Fruit fly (Drosophila melanogaster) whole organism, pupa: ENCODE measurements at regions not wholly inside any gene's neighbourhood (a gene's known extent, or its start where the extent isn't known, plus 50 kb on each side); places are given as distances from the start of the nearest gene placed in this dataset.

ENCODE experiments used
- CG10348 ChIP-seq: fragments of 200-800 bp; sonication (Bioruptor generic); IDR thresholded peaks from 2 replicates; pipeline ENCODE4 v1.3.6; 2022; ENCODE audit warnings: missing biosample characterization, missing genetic modification characterization
- CG12605 ChIP-seq: fragments of 200-800 bp; sonication (Bioruptor generic); IDR thresholded peaks from 2 replicates; pipeline ENCODE4 v1.3.6; 2022; ENCODE audit warnings: missing biosample characterization, missing genetic modification characterization
- CG13204 ChIP-seq: fragments of 200-800 bp; sonication (Bioruptor generic); optimal IDR thresholded peaks from 2 replicates; lab custom pipeline; 2018; ENCODE audit warnings: missing biosample characterization, mild to moderate bottlenecking, missing genetic modification characterization, moderate library complexity
- CG14655 ChIP-seq: fragments of 200-800 bp; sonication (Bioruptor generic); optimal IDR thresholded peaks from 3 replicates; lab custom pipeline; 2017; ENCODE audit warnings: mild to moderate bottlenecking, missing biosample characterization, missing genetic modification reagents, missing genetic modification characterization
- CG15710 ChIP-seq: fragments of 200-800 bp; sonication (Bioruptor generic); optimal IDR thresholded peaks from 2 replicates; lab custom pipeline; 2018; ENCODE audit warnings: missing biosample characterization, mild to moderate bottlenecking, missing genetic modification characterization, moderate library complexity
- CG17806 ChIP-seq: fragments of 200-800 bp; sonication (Bioruptor generic); optimal IDR thresholded peaks from 2 replicates; lab custom pipeline; 2018; ENCODE audit warnings: missing biosample characterization, mild to moderate bottlenecking, missing genetic modification characterization, moderate library complexity
- CG32121 ChIP-seq: fragments of 200-800 bp; sonication (Bioruptor generic); IDR thresholded peaks from 2 replicates; pipeline ENCODE4 v1.3.6; 2022; ENCODE audit warnings: missing biosample characterization, missing genetic modification characterization
- CG34367 ChIP-seq: fragments of 200-800 bp; sonication (Bioruptor generic); optimal IDR thresholded peaks from 2 replicates; lab custom pipeline; 2018; ENCODE audit warnings: missing biosample characterization, mild to moderate bottlenecking, missing genetic modification characterization
- CG4496 ChIP-seq: fragments of 200-800 bp; sonication (Bioruptor generic); IDR thresholded peaks from 3 replicates; pipeline ENCODE4 v1.3.6; 2022; ENCODE audit warnings: missing biosample characterization, missing genetic modification characterization
- CG8159 ChIP-seq: fragments of 200-800 bp; sonication (Bioruptor generic); optimal IDR thresholded peaks from 3 replicates; lab custom pipeline; 2018; ENCODE audit warnings: missing biosample characterization, mild to moderate bottlenecking, missing genetic modification characterization, moderate library complexity
- CG8301 ChIP-seq: fragments of 200-800 bp; sonication (Bioruptor generic); optimal IDR thresholded peaks from 2 replicates; lab custom pipeline; 2018; ENCODE audit warnings: missing biosample characterization, mild to moderate bottlenecking, missing genetic modification characterization
- CG9948 ChIP-seq: fragments of 200-800 bp; sonication (Bioruptor generic); optimal IDR thresholded peaks from 2 replicates; lab custom pipeline; 2018; ENCODE audit warnings: missing biosample characterization, mild to moderate bottlenecking, missing genetic modification characterization, moderate library complexity
- D1 ChIP-seq: fragments of 200-800 bp; sonication (Bioruptor generic); optimal IDR thresholded peaks from 2 replicates; lab custom pipeline; 2018; ENCODE audit warnings: missing biosample characterization, mild to moderate bottlenecking, missing genetic modification characterization, moderate library complexity
- EcR ChIP-seq: fragments of 200-800 bp; sonication (Bioruptor generic); optimal IDR thresholded peaks from 3 replicates; lab custom pipeline; 2019; ENCODE audit warnings: missing biosample characterization, missing genetic modification characterization, mild to moderate bottlenecking, moderate library complexity, missing genetic modification reagents
- Ets98B ChIP-seq: fragments of 200-800 bp; sonication (Bioruptor generic); IDR thresholded peaks from 2 replicates; pipeline ENCODE4 v1.3.6; 2022; ENCODE audit warnings: missing biosample characterization, missing genetic modification characterization
- Pif1A ChIP-seq: fragments of 200-800 bp; sonication (Bioruptor generic); optimal IDR thresholded peaks from 3 replicates; lab custom pipeline; 2016; ENCODE audit warnings: missing biosample characterization, missing genetic modification characterization
- Pif1B ChIP-seq: fragments of 200-800 bp; sonication (Bioruptor generic); optimal IDR thresholded peaks from 3 replicates; lab custom pipeline; 2016; ENCODE audit warnings: missing biosample characterization, missing genetic modification characterization
- Snoo ChIP-seq: fragments of 200-800 bp; sonication (Bioruptor generic); optimal IDR thresholded peaks from 3 replicates; lab custom pipeline; 2017; ENCODE audit warnings: missing biosample characterization, mild to moderate bottlenecking, missing genetic modification characterization, inconsistent platforms
- fd96Ca ChIP-seq: fragments of 200-800 bp; sonication (Bioruptor generic); IDR thresholded peaks from 3 replicates; pipeline ENCODE4 v1.3.6; 2022; ENCODE audit warnings: missing biosample characterization, missing genetic modification characterization
- gl ChIP-seq: fragments of 200-800 bp; sonication (Bioruptor generic); optimal IDR thresholded peaks from 2 replicates; lab custom pipeline; 2018; ENCODE audit warnings: missing biosample characterization, mild to moderate bottlenecking, missing genetic modification characterization
- rn ChIP-seq: fragments of 200-800 bp; sonication (Bioruptor generic); IDR thresholded peaks from 2 replicates; pipeline ENCODE4 v1.3.6; 2022; ENCODE audit warnings: missing biosample characterization, missing genetic modification characterization

DNA sequence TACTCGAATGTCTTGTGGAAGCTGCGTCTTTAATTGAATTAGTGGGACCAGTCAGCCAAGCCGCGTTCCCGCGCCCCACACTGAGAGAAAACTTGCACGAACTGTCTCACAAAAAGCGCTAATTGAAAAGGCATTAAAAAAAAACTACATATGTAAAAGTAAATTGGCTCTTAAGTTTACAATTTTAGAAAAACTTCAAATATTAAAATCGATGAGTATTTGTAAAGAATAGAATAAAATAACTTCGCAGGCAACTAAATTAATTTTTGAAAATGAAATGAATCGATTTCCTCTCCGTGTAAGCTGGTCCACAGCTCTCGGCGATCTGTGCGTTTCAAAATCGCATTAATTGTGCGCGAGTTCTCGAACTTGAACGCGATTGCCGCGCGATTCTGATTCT lies 53.5 kb downstream of the CG12479 start:
- TF ChIP-seq CG12605 (GFP tag; lab: Robert Waterston, UW) (no peak), CG13204 (GFP tag; lab: Kevin White, UChicago) (peak; percentile 2), CG8159 (tag; lab: Kevin White, UChicago) (peak; percentile 53), CG9948 (peak; percentile 43), D1 (tag; lab: Kevin White, UChicago) (peak; percentile 43), Ets98B (GFP tag; lab: Robert Waterston, UW) (no peak), CG14655 (GFP tag; lab: Kevin White, UChicago) (peak; percentile 61), Snoo (tag; lab: Kevin White, UChicago) (peak; percentile 8), Pif1B (GFP tag; lab: Kevin White, UChicago) (peak; percentile 22), CG8301 (tag; lab: Kevin White, UChicago) (peak; percentile 30), Pif1A (GFP tag; lab: Kevin White, UChicago) (peak; percentile 39), gl (tag; lab: Kevin White, UChicago) (no peak), CG32121 (no peak), CG4496 (GFP tag; lab: Robert Waterston, UW) (0 out of 3 replicates have a peak, but pooled peaks have one; percentile 26), EcR (no peak), CG34367 (tag; lab: Kevin White, UChicago) (peak; percentile 5), CG10348 (no peak), CG15710 (tag; lab: Kevin White, UChicago) (peak; percentile 65), CG17806 (tag; lab: Kevin White, UChicago) (peak; percentile 57)
- TF ChIP-seq, all 21 proteins: peak for 13

DNA sequence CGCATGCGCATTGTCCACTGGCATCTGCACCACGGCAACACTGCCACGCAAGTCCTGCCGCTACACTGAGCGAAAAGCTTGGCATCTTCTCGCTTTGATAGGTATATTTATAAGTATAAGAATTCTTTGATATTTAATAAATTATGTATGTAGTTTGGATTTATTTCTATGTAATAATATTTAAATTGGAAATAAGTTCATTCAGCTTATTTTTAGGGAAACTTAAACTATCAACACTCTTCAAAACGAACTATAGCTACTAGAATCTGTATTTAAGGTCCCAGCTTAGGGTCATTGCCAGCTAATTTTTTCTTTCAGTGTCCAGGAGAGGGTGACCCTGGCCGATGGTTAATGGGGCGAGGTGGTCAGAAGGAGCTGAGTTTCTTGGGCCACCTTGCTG lies 60.3 kb downstream of the CG12479 start:
- TF ChIP-seq CG8159 (tag; lab: Kevin White, UChicago) (peak; percentile 51), EcR (no peak), CG9948 (peak; percentile 34), CG34367 (tag; lab: Kevin White, UChicago) (no peak), CG15710 (tag; lab: Kevin White, UChicago) (peak; percentile 52), CG13204 (GFP tag; lab: Kevin White, UChicago) (no peak), CG17806 (tag; lab: Kevin White, UChicago) (peak; percentile 33), CG14655 (GFP tag; lab: Kevin White, UChicago) (peak; percentile 46), CG8301 (tag; lab: Kevin White, UChicago) (peak; percentile 3)

DNA sequence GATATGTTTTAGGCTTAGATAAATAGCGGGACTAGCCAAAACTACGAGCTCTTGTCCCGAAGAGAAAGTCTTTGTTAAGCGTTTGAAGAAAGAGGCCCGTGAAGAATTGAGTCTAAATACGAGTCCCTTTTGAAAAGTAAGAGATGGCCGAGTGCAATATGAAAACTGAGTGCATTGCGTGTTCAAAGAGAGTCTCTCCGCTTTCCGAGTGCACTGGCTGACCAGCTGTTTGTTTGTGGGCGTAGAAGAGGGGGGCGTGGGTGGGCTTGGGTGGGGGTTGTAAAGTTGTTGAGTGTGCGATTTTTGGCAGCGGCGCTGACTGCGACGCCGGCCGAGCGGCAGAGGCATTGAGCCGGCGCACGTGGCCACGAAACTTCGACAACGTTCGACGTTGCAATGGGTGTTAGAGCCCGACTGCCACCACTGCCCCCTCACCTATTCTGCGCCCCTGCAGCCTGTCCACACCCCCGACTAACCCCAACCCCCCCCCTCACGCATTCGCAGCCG lies 68.1 kb downstream of the CG12479 start:
- TF ChIP-seq CG34367 (tag; lab: Kevin White, UChicago) (no peak), CG12605 (GFP tag; lab: Robert Waterston, UW) (peak; percentile 39; the same call in 1 of the 2 replicates), CG4496 (GFP tag; lab: Robert Waterston, UW) (0 out of 3 replicates have a peak, but pooled peaks have one; percentile 31), CG32121 (0 out of 2 replicates have a peak, but pooled peaks have one; percentile 22)

DNA sequence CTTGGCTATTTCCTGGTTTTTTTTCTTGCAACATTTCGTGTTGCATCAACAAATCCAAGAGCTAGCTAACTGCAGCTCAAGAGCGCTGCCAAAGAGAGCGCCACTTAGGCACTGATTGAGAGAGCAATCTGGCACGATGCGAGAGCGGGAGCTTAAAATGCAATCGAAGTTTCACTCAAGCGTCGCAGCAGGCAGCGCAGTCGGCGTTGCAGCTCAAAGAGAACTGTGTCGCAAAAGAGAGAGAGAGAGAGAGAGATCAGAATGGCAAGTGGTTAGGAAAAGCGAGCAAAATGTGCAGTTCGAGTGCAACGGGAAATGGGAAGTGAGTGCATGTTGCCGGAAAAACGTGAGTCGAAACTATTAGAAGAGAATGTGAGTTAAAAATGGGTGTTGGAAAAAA lies 69.1 kb downstream of the CG12479 start:
- peak; percentile 50 for TF ChIP-seq Ets98B (GFP tag; lab: Robert Waterston, UW)
- no peak for TF ChIP-seq gl (tag; lab: Kevin White, UChicago)
- TF ChIP-seq CG12605 (GFP tag; lab: Robert Waterston, UW), result peak; percentile 73
- no peak for TF ChIP-seq Pif1A (GFP tag; lab: Kevin White, UChicago)
- 0 out of 3 replicates have a peak, but pooled peaks have one; percentile 54 for TF ChIP-seq CG4496 (GFP tag; lab: Robert Waterston, UW)
- TF ChIP-seq, all 21 proteins: peak for 3

DNA sequence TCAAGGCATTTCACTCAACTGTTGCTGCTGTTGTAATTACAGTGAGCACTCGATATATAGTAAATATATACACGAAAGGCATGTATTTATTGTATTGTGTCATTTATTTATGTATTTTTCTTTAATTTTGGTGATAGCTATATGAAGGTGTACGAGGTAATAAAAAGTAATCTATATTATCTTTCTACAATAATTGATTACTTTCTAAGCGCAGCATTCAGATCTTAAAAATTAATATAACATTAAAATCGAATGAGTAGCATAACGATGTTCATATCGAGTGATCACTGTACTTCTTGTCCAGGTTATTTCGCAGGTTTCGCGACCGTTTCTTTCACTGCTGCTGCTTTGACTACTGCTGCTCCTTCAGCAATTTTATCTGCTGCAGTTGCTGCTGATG lies 74.1 kb downstream of the Ste12DOR start:
- peak; percentile 85 for TF ChIP-seq CG8159 (tag; lab: Kevin White, UChicago)
- TF ChIP-seq CG34367 (tag; lab: Kevin White, UChicago), result peak; percentile 76
- TF ChIP-seq CG4496 (GFP tag; lab: Robert Waterston, UW), result peak; percentile 60; the same call in 1 of the 3 replicates
- TF ChIP-seq CG9948, result peak; percentile 84
- TF ChIP-seq CG13204 (GFP tag; lab: Kevin White, UChicago), result peak; percentile 52
- no peak for TF ChIP-seq EcR
- TF ChIP-seq gl (tag; lab: Kevin White, UChicago), result no peak
- peak; percentile 77 for TF ChIP-seq CG15710 (tag; lab: Kevin White, UChicago)
- TF ChIP-seq Pif1A (GFP tag; lab: Kevin White, UChicago), result peak; percentile 1
- TF ChIP-seq CG32121, result 0 out of 2 replicates have a peak, but pooled peaks have one; percentile 20
- peak; percentile 64 for TF ChIP-seq CG17806 (tag; lab: Kevin White, UChicago)
- peak; percentile 39; the same call in 1 of the 2 replicates for TF ChIP-seq CG12605 (GFP tag; lab: Robert Waterston, UW)
- peak; percentile 83 for TF ChIP-seq CG8301 (tag; lab: Kevin White, UChicago)
- TF ChIP-seq rn (GFP tag; lab: Robert Waterston, UW), result no peak
- TF ChIP-seq fd96Ca (GFP tag; lab: Robert Waterston, UW), result no peak
- peak; percentile 54 for TF ChIP-seq Pif1B (GFP tag; lab: Kevin White, UChicago)
- peak; percentile 84 for TF ChIP-seq CG14655 (GFP tag; lab: Kevin White, UChicago)
- TF ChIP-seq CG10348, result no peak
- TF ChIP-seq Ets98B (GFP tag; lab: Robert Waterston, UW), result no peak
- peak; percentile 61 for TF ChIP-seq Snoo (tag; lab: Kevin White, UChicago)
- no peak for TF ChIP-seq D1 (tag; lab: Kevin White, UChicago)
- TF ChIP-seq, all 21 proteins: peak for 14

DNA sequence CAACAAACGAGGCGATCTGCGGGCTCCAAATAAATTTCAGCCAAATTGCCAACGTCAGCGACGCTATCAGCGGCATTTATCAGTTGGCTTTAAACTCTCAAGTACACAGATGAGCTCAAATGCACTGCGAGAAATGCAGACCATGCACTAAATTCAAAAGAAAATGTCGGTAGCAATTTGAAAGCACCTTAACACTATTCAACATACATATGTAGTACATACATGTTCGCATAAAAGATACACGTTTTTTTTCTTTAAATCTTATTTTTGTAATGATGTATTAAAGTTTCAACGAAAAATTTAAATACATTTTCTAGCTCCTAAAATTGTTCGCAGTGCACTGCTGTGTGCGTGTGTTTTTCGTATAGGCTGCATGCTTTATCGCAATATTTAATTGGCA lies 73.5 kb downstream of the Ste12DOR start:
- TF ChIP-seq Ets98B (GFP tag; lab: Robert Waterston, UW) (peak; percentile 33), CG8301 (tag; lab: Kevin White, UChicago) (peak; percentile 58), CG4496 (GFP tag; lab: Robert Waterston, UW) (peak; percentile 67; the same call in 2 of the 3 replicates), CG12605 (GFP tag; lab: Robert Waterston, UW) (peak; percentile 31; the same call in 1 of the 2 replicates), CG34367 (tag; lab: Kevin White, UChicago) (peak; percentile 55), CG9948 (peak; percentile 55), Snoo (tag; lab: Kevin White, UChicago) (peak; percentile 15), CG14655 (GFP tag; lab: Kevin White, UChicago) (peak; percentile 63), rn (GFP tag; lab: Robert Waterston, UW) (peak; percentile 21; the same call in 1 of the 2 replicates), D1 (tag; lab: Kevin White, UChicago) (no peak), CG13204 (GFP tag; lab: Kevin White, UChicago) (no peak), fd96Ca (GFP tag; lab: Robert Waterston, UW) (0 out of 3 replicates have a peak, but pooled peaks have one; percentile 10), EcR (no peak), Pif1A (GFP tag; lab: Kevin White, UChicago) (peak; percentile 29), CG17806 (tag; lab: Kevin White, UChicago) (peak; percentile 49), gl (tag; lab: Kevin White, UChicago) (no peak), CG15710 (tag; lab: Kevin White, UChicago) (peak; percentile 47), CG10348 (no peak), CG32121 (peak; percentile 55), CG8159 (tag; lab: Kevin White, UChicago) (peak; percentile 59), Pif1B (GFP tag; lab: Kevin White, UChicago) (no peak)
